Worm (Caenorhabditis elegans) whole organism, L4/young adult: ENCODE data around the gene aak-2.

Experiments
- W03F9.2 ChIP-seq: fragments of 150-350 bp; optimal IDR thresholded peaks from 2 replicates; lab custom pipeline; 2014; ENCODE audit warnings: missing biosample characterization, missing genetic modification characterization
- him-1 ChIP-seq: sonication (generic microtip); optimal IDR thresholded peaks from 2 replicates; lab custom pipeline; 2016; ENCODE audit warnings: missing genotype, missing genetic modification reagents, missing genetic modification characterization, missing compliant biosample characterization

ce11 chrX:16796826-16797225, 939 bp downstream of the aak-2 start:
- TF ChIP-seq him-1 (tag; lab: Kevin White, UChicago) = peak; percentile 64
- peak; percentile 69 for TF ChIP-seq W03F9.2 (tag; lab: Kevin White, UChicago)
